Worm (Caenorhabditis elegans) whole organism, mixed stage, embryonic: ENCODE results near the gene F53F4.18.

ENCODE experiments used
- bed-3 ChIP-seq: fragments of 200-800 bp; sonication (Bioruptor generic); optimal IDR thresholded peaks from 3 replicates; lab custom pipeline; 2018; ENCODE audit warnings: mild to moderate bottlenecking, missing genetic modification characterization, moderate library complexity, missing compliant biosample characterization
- blmp-1 ChIP-seq: fragments of 150-350 bp; optimal IDR thresholded peaks from 2 replicates; lab custom pipeline; 2014; ENCODE audit warnings: missing biosample characterization, missing genetic modification characterization
- ceh-39 ChIP-seq: fragments of 150-350 bp; optimal IDR thresholded peaks from 2 replicates; lab custom pipeline; 2014; ENCODE audit warnings: missing biosample characterization, missing genetic modification characterization
- ceh-43 ChIP-seq: fragments of 200-800 bp; sonication (Bioruptor generic); optimal IDR thresholded peaks from 2 replicates; lab custom pipeline; 2018; ENCODE audit warnings: mild to moderate bottlenecking, missing genetic modification characterization, moderate library complexity, missing compliant biosample characterization
- ceh-83 ChIP-seq: fragments of 200-800 bp; sonication (Bioruptor generic); optimal IDR thresholded peaks from 2 replicates; lab custom pipeline; 2018; ENCODE audit warnings: mild to moderate bottlenecking, missing genetic modification characterization, missing compliant biosample characterization
- ces-1 ChIP-seq: fragments of 150-350 bp; optimal IDR thresholded peaks from 2 replicates; lab custom pipeline; 2014; ENCODE audit warnings: missing biosample characterization, missing genetic modification reagents, missing genetic modification characterization
- cnd-1 ChIP-seq: fragments of 200-800 bp; sonication (Bioruptor generic); optimal IDR thresholded peaks from 2 replicates; lab custom pipeline; 2018; ENCODE audit warnings: mild to moderate bottlenecking, missing genetic modification characterization, missing compliant biosample characterization
- drap-1 ChIP-seq: fragments of 200-800 bp; sonication (Bioruptor generic); optimal IDR thresholded peaks from 3 replicates; lab custom pipeline; 2018; ENCODE audit warnings: mild to moderate bottlenecking, missing genetic modification characterization, missing compliant biosample characterization
- elt-1 ChIP-seq: sonication (generic microtip); optimal IDR thresholded peaks from 2 replicates; lab custom pipeline; 2017; ENCODE audit warnings: missing genetic modification characterization, mild to moderate bottlenecking, missing compliant biosample characterization, antibody characterized with exemption, moderate library complexity, borderline replicate concordance; ENCODE audit not compliant: insufficient read depth
- elt-3 ChIP-seq: fragments of 150-350 bp; optimal IDR thresholded peaks from 2 replicates; lab custom pipeline; 2014; ENCODE audit warnings: missing biosample characterization, missing genetic modification characterization
- flh-1 ChIP-seq: fragments of 200-800 bp; sonication (Bioruptor generic); optimal IDR thresholded peaks from 2 replicates; lab custom pipeline; 2018; ENCODE audit warnings: mild to moderate bottlenecking, missing genetic modification characterization, moderate library complexity, missing compliant biosample characterization
- ham-2 ChIP-seq: fragments of 200-800 bp; sonication (Bioruptor generic); optimal IDR thresholded peaks from 2 replicates; lab custom pipeline; 2018; ENCODE audit warnings: mild to moderate bottlenecking, missing genetic modification characterization, missing compliant biosample characterization
- hlh-1 ChIP-seq: fragments of 150-350 bp; optimal IDR thresholded peaks from 2 replicates; lab custom pipeline; 2014; ENCODE audit warnings: missing biosample characterization, missing genetic modification reagents, missing genetic modification characterization
- lin-13 ChIP-seq: fragments of 150-350 bp; optimal IDR thresholded peaks from 2 replicates; lab custom pipeline; 2014; ENCODE audit warnings: missing biosample characterization, missing genetic modification characterization
- lin-32 ChIP-seq: fragments of 200-800 bp; sonication (Bioruptor generic); optimal IDR thresholded peaks from 2 replicates; lab custom pipeline; 2018; ENCODE audit warnings: mild to moderate bottlenecking, missing genetic modification characterization, missing compliant biosample characterization
- lsy-2 ChIP-seq: fragments of 150-350 bp; optimal IDR thresholded peaks from 2 replicates; lab custom pipeline; 2014; ENCODE audit warnings: missing biosample characterization, missing genetic modification characterization
- mep-1 ChIP-seq: fragments of 150-350 bp; optimal IDR thresholded peaks from 2 replicates; lab custom pipeline; 2017; ENCODE audit warnings: missing biosample characterization, missing genetic modification reagents, missing genetic modification characterization, inconsistent platforms
- mls-2 ChIP-seq: sonication (generic microtip); optimal IDR thresholded peaks from 2 replicates; lab custom pipeline; 2016; ENCODE audit warnings: mild to moderate bottlenecking, missing genetic modification characterization, moderate library complexity, missing compliant biosample characterization
- nhr-12 ChIP-seq: fragments of 150-350 bp; optimal IDR thresholded peaks from 2 replicates; lab custom pipeline; 2014; ENCODE audit warnings: missing biosample characterization, missing genetic modification characterization
- nhr-2 ChIP-seq: fragments of 150-350 bp; optimal IDR thresholded peaks from 2 replicates; lab custom pipeline; 2014; ENCODE audit warnings: missing biosample characterization, missing genetic modification characterization
- nhr-237 ChIP-seq: fragments of 150-350 bp; optimal IDR thresholded peaks from 2 replicates; lab custom pipeline; 2014; ENCODE audit warnings: missing biosample characterization, missing genetic modification characterization
- nhr-28 ChIP-seq: fragments of 150-350 bp; optimal IDR thresholded peaks from 2 replicates; lab custom pipeline; 2014; ENCODE audit warnings: missing biosample characterization, missing genetic modification characterization
- nhr-76 ChIP-seq: sonication (generic microtip); optimal IDR thresholded peaks from 2 replicates; lab custom pipeline; 2017; ENCODE audit warnings: missing biosample characterization, missing genetic modification characterization
- pha-4 ChIP-seq: fragments of 150-350 bp; optimal IDR thresholded peaks from 2 replicates; lab custom pipeline; 2018; ENCODE audit warnings: missing biosample characterization, missing genetic modification reagents, missing genetic modification characterization
- sem-2 ChIP-seq: fragments of 200-800 bp; sonication (Bioruptor generic); optimal IDR thresholded peaks from 2 replicates; lab custom pipeline; 2018; ENCODE audit warnings: mild to moderate bottlenecking, missing genetic modification characterization, missing compliant biosample characterization
- snpc-4 ChIP-seq: fragments of 150-350 bp; optimal IDR thresholded peaks from 2 replicates; lab custom pipeline; 2014; ENCODE audit warnings: missing biosample characterization, missing genetic modification characterization
- sptf-1 ChIP-seq: sonication (generic microtip); optimal IDR thresholded peaks from 2 replicates; lab custom pipeline; 2017; ENCODE audit warnings: mild to moderate bottlenecking, missing genetic modification characterization, moderate library complexity, missing compliant biosample characterization
- tbx-8 ChIP-seq: fragments of 200-800 bp; sonication (Bioruptor generic); optimal IDR thresholded peaks from 2 replicates; lab custom pipeline; 2018; ENCODE audit warnings: mild to moderate bottlenecking, missing genetic modification characterization, moderate library complexity, missing compliant biosample characterization
- unc-120 ChIP-seq: sonication (generic microtip); optimal IDR thresholded peaks from 2 replicates; lab custom pipeline; 2017; ENCODE audit warnings: missing genetic modification characterization, missing compliant biosample characterization; ENCODE audit not compliant: poor library complexity, severe bottlenecking
- unc-39 ChIP-seq: fragments of 150-350 bp; optimal IDR thresholded peaks from 2 replicates; lab custom pipeline; 2014; ENCODE audit warnings: missing biosample characterization, missing genetic modification characterization
- zip-8 ChIP-seq: fragments of 150-350 bp; optimal IDR thresholded peaks from 2 replicates; lab custom pipeline; 2014; ENCODE audit warnings: missing biosample characterization, missing genetic modification characterization
- ztf-11 ChIP-seq: fragments of 150-350 bp; optimal IDR thresholded peaks from 2 replicates; lab custom pipeline; 2014; ENCODE audit warnings: missing biosample characterization, missing genetic modification characterization

F53F4.18 gene

ce11 chrV:13589494-13590176 is at the start of gene F53F4.18, which contains the start of gene F53F4.2:
TSS of gene F53F4.18 (plus strand) at chrV:13590126.
TSS of gene F53F4.2 (minus strand) at chrV:13589594.
- no peak for TF ChIP-seq snpc-4
- TF ChIP-seq lin-32 (GFP tag; lab: Kevin White, UChicago): no peak
- no peak for TF ChIP-seq ceh-83 (GFP tag; lab: Kevin White, UChicago)
- no peak for TF ChIP-seq drap-1
- no peak for TF ChIP-seq lin-13 (tag; lab: Kevin White, UChicago)
- TF ChIP-seq zip-8: no peak
- TF ChIP-seq hlh-1 (tag; lab: Kevin White, UChicago): no peak
- no peak for TF ChIP-seq blmp-1 (tag; lab: Kevin White, UChicago)
- TF ChIP-seq tbx-8 (GFP tag; lab: Kevin White, UChicago): no peak
- no peak for TF ChIP-seq pha-4 (tag; lab: Kevin White, UChicago)
- TF ChIP-seq bed-3: no peak
- TF ChIP-seq mls-2 (tag; lab: Kevin White, UChicago): no peak
- no peak for TF ChIP-seq mep-1 (tag; lab: Kevin White, UChicago)

- TF ChIP-seq ces-1 (GFP tag; lab: Kevin White, UChicago): peak; percentile 22
- no peak for TF ChIP-seq pha-4 (tag; lab: Kevin White, UChicago)
- no peak for TF ChIP-seq ceh-83 (GFP tag; lab: Kevin White, UChicago)
- TF ChIP-seq bed-3: no peak
Observed at ce11 chrV:13551601-13552000, 38.3 kb upstream of the F53F4.18 start, which contains the start of the genes C56A3.4 and C56A3.5. TSS of gene C56A3.4 (minus strand) at chrV:13551754. TSS of gene C56A3.5 (plus strand) at chrV:13551967.

ce11 chrV:13556297-13556696 is 33.6 kb upstream of the F53F4.18 start, which contains the start of gene C56A3.6:
TSS of gene C56A3.6 (minus strand) at chrV:13556397.
- TF ChIP-seq hlh-1 (tag; lab: Kevin White, UChicago) (peak; percentile 16), nhr-12 (tag; lab: Kevin White, UChicago) (no peak), elt-1 (tag; lab: Kevin White, UChicago) (no peak), flh-1 (no peak), drap-1 (no peak)

- TF ChIP-seq pha-4 (tag; lab: Kevin White, UChicago) (peak; percentile 46), ces-1 (GFP tag; lab: Kevin White, UChicago) (peak; percentile 75), nhr-237 (tag; lab: Kevin White, UChicago) (peak; percentile 53), hlh-1 (tag; lab: Kevin White, UChicago) (peak; percentile 28), drap-1 (no peak), unc-120 (tag; lab: Kevin White, UChicago) (no peak), ceh-39 (tag; lab: Kevin White, UChicago) (peak; percentile 19), blmp-1 (tag; lab: Kevin White, UChicago) (no peak), sptf-1 (tag; lab: Kevin White, UChicago) (peak; percentile 65), mep-1 (tag; lab: Kevin White, UChicago) (peak; percentile 35), lsy-2 (tag; lab: Kevin White, UChicago) (peak; percentile 46), mls-2 (tag; lab: Kevin White, UChicago) (peak; percentile 11), unc-39 (tag; lab: Kevin White, UChicago) (no peak)
Observed at ce11 chrV:13556746-13557145, 33.2 kb upstream of the F53F4.18 start, which contains the start of gene cav-2. TSS of gene cav-2 (plus strand) at chrV:13557104.

- no peak for TF ChIP-seq nhr-12 (tag; lab: Kevin White, UChicago)
- TF ChIP-seq nhr-28 (tag; lab: Kevin White, UChicago): no peak
- no peak for TF ChIP-seq ztf-11 (tag; lab: Kevin White, UChicago)
- TF ChIP-seq elt-3 (tag; lab: Kevin White, UChicago): no peak
Observed at ce11 chrV:13559978-13560377, 29.9 kb upstream of the F53F4.18 start, which contains the start of gene C56A3.8. TSS of gene C56A3.8 (plus strand) at chrV:13560278.

ce11 chrV:13562748-13563147 is 27.2 kb upstream of the F53F4.18 start:
- TF ChIP-seq mep-1 (tag; lab: Kevin White, UChicago): no peak
- no peak for TF ChIP-seq sem-2 (GFP tag; lab: Kevin White, UChicago)
- no peak for TF ChIP-seq ceh-43
- TF ChIP-seq bed-3: no peak
- TF ChIP-seq drap-1: no peak
- TF ChIP-seq cnd-1 (tag; lab: Kevin White, UChicago): no peak
- no peak for TF ChIP-seq ham-2 (GFP tag; lab: Kevin White, UChicago)
- no peak for TF ChIP-seq elt-3 (tag; lab: Kevin White, UChicago)
- no peak for TF ChIP-seq nhr-76 (tag; lab: Kevin White, UChicago)
- no peak for TF ChIP-seq ceh-83 (GFP tag; lab: Kevin White, UChicago)
- no peak for TF ChIP-seq nhr-12 (tag; lab: Kevin White, UChicago)
- no peak for TF ChIP-seq ztf-11 (tag; lab: Kevin White, UChicago)
- TF ChIP-seq snpc-4: no peak
- no peak for TF ChIP-seq tbx-8 (GFP tag; lab: Kevin White, UChicago)
- TF ChIP-seq blmp-1 (tag; lab: Kevin White, UChicago): no peak
- TF ChIP-seq flh-1: no peak
- no peak for TF ChIP-seq mls-2 (tag; lab: Kevin White, UChicago)
- no peak for TF ChIP-seq zip-8
- no peak for TF ChIP-seq nhr-2
